Fruit fly (Drosophila melanogaster) S2 (cell line): ENCODE results near the gene Nmdmc.

Experiments
- CG8478 ChIP-seq: fragments of >200 bp; optimal IDR thresholded peaks from 2 replicates; lab custom pipeline; 2018
- CTCF ChIP-seq, 2 experiments: fragments of >200 bp; optimal IDR thresholded peaks; 2 replicates each; lab custom pipeline; 2018

- TF ChIP-seq CTCF (optimal IDR thresholded peaks at IDR 0.05; lab: Kevin White, UChicago): no peak
- TF ChIP-seq CG8478 (lab: Kevin White, UChicago): no peak
These were observed 29.3 kb upstream of the Nmdmc start for dm6 chr3R:9079638-9080037.
